Worm (Caenorhabditis elegans) whole organism, L4 larva: ENCODE data around the gene F59B10.5.

Experiments
- D1046.2 ChIP-seq: fragments of 200-800 bp; sonication (Bioruptor generic); IDR thresholded peaks from 2 replicates; pipeline ENCODE4 v1.3.6; 2022; ENCODE audit warnings: missing genetic modification characterization, missing compliant biosample characterization
- T26A8.4 ChIP-seq: fragments of 200-800 bp; sonication (Bioruptor generic); IDR thresholded peaks from 2 replicates; pipeline ENCODE4 v1.3.6; 2022; ENCODE audit warnings: missing genetic modification characterization, missing compliant biosample characterization
- Y105C5A.15 ChIP-seq: fragments of 200-800 bp; sonication (Bioruptor generic); IDR thresholded peaks from 2 replicates; pipeline ENCODE4 v1.3.6; 2022; ENCODE audit warnings: missing genetic modification characterization, missing compliant biosample characterization
- Y48G9A.11 ChIP-seq: fragments of 200-800 bp; sonication (Bioruptor generic); IDR thresholded peaks from 2 replicates; pipeline ENCODE4 v1.3.6; 2022; ENCODE audit warnings: missing genetic modification reagents, missing genetic modification characterization, missing compliant biosample characterization
- Y75B8A.6 ChIP-seq: fragments of 200-800 bp; sonication (Bioruptor generic); IDR thresholded peaks from 2 replicates; pipeline ENCODE4 v1.3.6; 2022; ENCODE audit warnings: missing genetic modification reagents, missing genetic modification characterization, missing compliant biosample characterization
- aha-1 ChIP-seq: fragments of 150-350 bp; peaks from one replicate; lab custom pipeline; 2014; ENCODE audit warnings: missing biosample characterization, missing genetic modification characterization
- ama-1 ChIP-seq: fragments of 150-350 bp; optimal IDR thresholded peaks from 2 replicates; lab custom pipeline; 2014; ENCODE audit warnings: inconsistent platforms, mixed read lengths
- arid-1 ChIP-seq: fragments of 200-800 bp; sonication (Bioruptor generic); conservative IDR thresholded peaks from 2 replicates; pipeline ENCODE4 v1.3.6; 2022; ENCODE audit warnings: missing genetic modification reagents, missing genetic modification characterization, missing compliant biosample characterization
- ceh-20 ChIP-seq: fragments of 200-800 bp; sonication (Bioruptor generic); IDR thresholded peaks from 2 replicates; pipeline ENCODE4 v1.3.6; 2022; ENCODE audit warnings: missing genetic modification reagents, missing genetic modification characterization, missing compliant biosample characterization
- ceh-82 ChIP-seq: sonication (generic microtip); optimal IDR thresholded peaks from 2 replicates; lab custom pipeline; 2017; ENCODE audit warnings: missing biosample characterization, missing genetic modification characterization
- daf-12 ChIP-seq: fragments of 150-350 bp; optimal IDR thresholded peaks from 2 replicates; lab custom pipeline; 2014; ENCODE audit warnings: missing biosample characterization, missing genetic modification reagents, missing genetic modification characterization
- daf-16 ChIP-seq, 3 experiments: sonication (generic microtip); optimal IDR thresholded peaks; 2 replicates each; lab custom pipeline; 2016 to 2017; ENCODE audit warnings: missing genetic modification characterization in 3 of 3, missing genetic modification reagents in 3 of 3, mild to moderate bottlenecking in 2 of 3, missing compliant biosample characterization in 2 of 3, missing biosample characterization in 1 of 3, moderate library complexity in 1 of 3
- daf-8 ChIP-seq: fragments of 200-800 bp; sonication (Bioruptor generic); IDR thresholded peaks from 2 replicates; pipeline ENCODE4 v1.3.6; 2022; ENCODE audit warnings: missing genetic modification characterization, missing compliant biosample characterization
- dmd-6 ChIP-seq: fragments of 200-800 bp; sonication (Bioruptor generic); IDR thresholded peaks from 2 replicates; pipeline ENCODE4 v1.3.6; 2022; ENCODE audit warnings: missing genetic modification reagents, missing genetic modification characterization, missing compliant biosample characterization
- dmd-9 ChIP-seq: fragments of 200-800 bp; sonication (Bioruptor generic); IDR thresholded peaks from 2 replicates; pipeline ENCODE4 v1.3.6; 2022; ENCODE audit warnings: missing genetic modification reagents, missing genetic modification characterization, missing compliant biosample characterization
- egl-43 ChIP-seq: fragments of 200-800 bp; sonication (Bioruptor generic); IDR thresholded peaks from 2 replicates; pipeline ENCODE4 v1.3.6; 2022; ENCODE audit warnings: missing genetic modification reagents, missing genetic modification characterization, missing compliant biosample characterization
- gei-8 ChIP-seq: fragments of 200-800 bp; sonication (Bioruptor generic); optimal IDR thresholded peaks from 2 replicates; lab custom pipeline; 2018; ENCODE audit warnings: mild to moderate bottlenecking, missing genetic modification characterization, missing compliant biosample characterization
- hif-1 ChIP-seq, 2 experiments: sonication (generic microtip); optimal IDR thresholded peaks; 2 replicates each; lab custom pipeline; 2016 to 2017; ENCODE audit warnings: missing compliant biosample characterization in 2 of 2, missing genetic modification characterization in 2 of 2, missing genetic modification reagents in 2 of 2, missing genotype in 2 of 2, mild to moderate bottlenecking in 1 of 2
- hlh-30 ChIP-seq: sonication (generic microtip); optimal IDR thresholded peaks from 2 replicates; lab custom pipeline; 2017; ENCODE audit warnings: antibody characterized with exemption, mild to moderate bottlenecking, missing genetic modification characterization, missing compliant biosample characterization; ENCODE audit not compliant: insufficient read depth
- hmg-1.1 ChIP-seq: fragments of 200-800 bp; sonication (Bioruptor generic); IDR thresholded peaks from 2 replicates; pipeline ENCODE4 v1.3.6; 2022; ENCODE audit warnings: missing genetic modification reagents, missing genetic modification characterization, missing compliant biosample characterization
- lim-7 ChIP-seq: fragments of 200-800 bp; sonication (Bioruptor generic); IDR thresholded peaks from 2 replicates; pipeline ENCODE4 v1.3.6; 2022; ENCODE audit warnings: missing genetic modification characterization, missing compliant biosample characterization
- lin-1 ChIP-seq: fragments of 200-800 bp; sonication (Bioruptor generic); IDR thresholded peaks from 2 replicates; pipeline ENCODE4 v1.3.6; 2022; ENCODE audit warnings: missing genetic modification reagents, missing genetic modification characterization, missing compliant biosample characterization
- lin-39 ChIP-seq: fragments of 150-350 bp; optimal IDR thresholded peaks from 2 replicates; lab custom pipeline; 2014; ENCODE audit warnings: missing biosample characterization, missing genetic modification reagents, missing genetic modification characterization
- lir-3 ChIP-seq: sonication (generic microtip); optimal IDR thresholded peaks from 2 replicates; lab custom pipeline; 2016; ENCODE audit warnings: mild to moderate bottlenecking, missing genetic modification characterization, missing compliant biosample characterization
- lsy-2 ChIP-seq, 2 experiments: fragments of 150-350 bp in 1 of 2; sonication (generic microtip) in 1 of 2; optimal IDR thresholded peaks; 2 replicates each; lab custom pipeline; 2014 to 2017; ENCODE audit warnings: missing biosample characterization in 2 of 2, missing genetic modification characterization in 2 of 2
- madf-5 ChIP-seq, 2 experiments: fragments of 200-800 bp; sonication (Bioruptor generic); IDR thresholded peaks; 2 replicates each; pipeline ENCODE4 v1.3.6; 2022; ENCODE audit warnings: missing compliant biosample characterization in 2 of 2, missing genetic modification characterization in 2 of 2
- madf-9 ChIP-seq: fragments of 200-800 bp; sonication (Bioruptor generic); conservative IDR thresholded peaks from 2 replicates; pipeline ENCODE4 v1.3.6; 2022; ENCODE audit warnings: missing genetic modification reagents, missing genetic modification characterization, missing compliant biosample characterization
- mdt-29 ChIP-seq: fragments of 200-800 bp; sonication (Bioruptor generic); IDR thresholded peaks from 2 replicates; pipeline ENCODE4 v1.3.6; 2022; ENCODE audit warnings: missing genetic modification reagents, missing genetic modification characterization, missing compliant biosample characterization
- mep-1 ChIP-seq: fragments of 150-350 bp; sonication (generic microtip); optimal IDR thresholded peaks from 3 replicates; lab custom pipeline; 2014; ENCODE audit warnings: missing biosample characterization, missing genetic modification characterization
- mes-2 ChIP-seq: sonication (generic microtip); optimal IDR thresholded peaks from 2 replicates; lab custom pipeline; 2016; ENCODE audit warnings: missing genotype, mild to moderate bottlenecking, missing genetic modification characterization, missing compliant biosample characterization; ENCODE audit not compliant: poor library complexity, severe bottlenecking
- mxl-3 ChIP-seq: fragments of 200-800 bp; sonication (Bioruptor generic); optimal IDR thresholded peaks from 2 replicates; lab custom pipeline; 2018; ENCODE audit warnings: mild to moderate bottlenecking, missing genetic modification characterization, missing compliant biosample characterization
- nhr-237 ChIP-seq: sonication (generic microtip); optimal IDR thresholded peaks from 2 replicates; lab custom pipeline; 2017; ENCODE audit warnings: missing biosample characterization, missing genetic modification characterization
- pha-4 ChIP-seq, 2 experiments: fragments of 150-350 bp in 1 of 2; fragments of 200-800 bp in 1 of 2; sonication (Bioruptor generic) in 1 of 2; IDR thresholded peaks in 1 of 2; optimal IDR thresholded peaks in 1 of 2; 2 replicates each; pipeline versions ENCODE4 v1.3.6 to Lab custom; 2014 to 2022; ENCODE audit warnings: missing genetic modification characterization in 2 of 2, missing genetic modification reagents in 2 of 2, missing biosample characterization in 1 of 2, missing compliant biosample characterization in 1 of 2
- php-3 ChIP-seq: fragments of 200-800 bp; sonication (Bioruptor generic); IDR thresholded peaks from 2 replicates; pipeline ENCODE4 v1.3.6; 2022; ENCODE audit warnings: missing genetic modification reagents, missing genetic modification characterization, missing compliant biosample characterization
- pqm-1 ChIP-seq: sonication (generic microtip); optimal IDR thresholded peaks from 2 replicates; lab custom pipeline; 2017; ENCODE audit warnings: missing biosample characterization, missing genetic modification characterization
- rbr-2 ChIP-seq: sonication (generic microtip); optimal IDR thresholded peaks from 2 replicates; lab custom pipeline; 2016; ENCODE audit warnings: missing genotype, missing genetic modification characterization, missing compliant biosample characterization
- saeg-2 ChIP-seq: fragments of 200-800 bp; sonication (Bioruptor generic); IDR thresholded peaks from 2 replicates; pipeline ENCODE4 v1.3.6; 2022; ENCODE audit warnings: missing genetic modification reagents, missing genetic modification characterization, missing compliant biosample characterization
- set-16 ChIP-seq: fragments of 200-800 bp; sonication (Bioruptor generic); IDR thresholded peaks from 2 replicates; pipeline ENCODE4 v1.3.6; 2022; ENCODE audit warnings: missing genetic modification reagents, missing genetic modification characterization, missing compliant biosample characterization
- snpc-1.2 ChIP-seq: fragments of 200-800 bp; sonication (Bioruptor generic); IDR thresholded peaks from 2 replicates; pipeline ENCODE4 v1.3.6; 2022; ENCODE audit warnings: missing genetic modification reagents, missing genetic modification characterization, missing compliant biosample characterization
- spr-1 ChIP-seq: sonication (generic microtip); optimal IDR thresholded peaks from 2 replicates; lab custom pipeline; 2016; ENCODE audit warnings: mild to moderate bottlenecking, missing genetic modification characterization, missing compliant biosample characterization
- tra-1 ChIP-seq: fragments of 200-800 bp; sonication (Bioruptor generic); IDR thresholded peaks from 2 replicates; pipeline ENCODE4 v1.3.6; 2022; ENCODE audit warnings: missing genetic modification reagents, missing genetic modification characterization, missing compliant biosample characterization
- unc-39 ChIP-seq: sonication (generic microtip); optimal IDR thresholded peaks from 2 replicates; lab custom pipeline; 2017; ENCODE audit warnings: missing biosample characterization, missing genetic modification characterization
- vab-7 ChIP-seq: fragments of 200-800 bp; sonication (Bioruptor generic); IDR thresholded peaks from 2 replicates; pipeline ENCODE4 v1.3.6; 2022; ENCODE audit warnings: missing genetic modification reagents, missing genetic modification characterization, missing compliant biosample characterization
- zfp-2 ChIP-seq: sonication (generic microtip); optimal IDR thresholded peaks from 2 replicates; lab custom pipeline; 2016; ENCODE audit warnings: mild to moderate bottlenecking, missing genetic modification characterization, missing compliant biosample characterization
- zfp-3 ChIP-seq: fragments of 200-800 bp; sonication (Bioruptor generic); conservative IDR thresholded peaks from 2 replicates; pipeline ENCODE4 v1.3.6; 2022; ENCODE audit warnings: missing genetic modification reagents, missing genetic modification characterization, missing compliant biosample characterization

F59B10.5 gene

DNA sequence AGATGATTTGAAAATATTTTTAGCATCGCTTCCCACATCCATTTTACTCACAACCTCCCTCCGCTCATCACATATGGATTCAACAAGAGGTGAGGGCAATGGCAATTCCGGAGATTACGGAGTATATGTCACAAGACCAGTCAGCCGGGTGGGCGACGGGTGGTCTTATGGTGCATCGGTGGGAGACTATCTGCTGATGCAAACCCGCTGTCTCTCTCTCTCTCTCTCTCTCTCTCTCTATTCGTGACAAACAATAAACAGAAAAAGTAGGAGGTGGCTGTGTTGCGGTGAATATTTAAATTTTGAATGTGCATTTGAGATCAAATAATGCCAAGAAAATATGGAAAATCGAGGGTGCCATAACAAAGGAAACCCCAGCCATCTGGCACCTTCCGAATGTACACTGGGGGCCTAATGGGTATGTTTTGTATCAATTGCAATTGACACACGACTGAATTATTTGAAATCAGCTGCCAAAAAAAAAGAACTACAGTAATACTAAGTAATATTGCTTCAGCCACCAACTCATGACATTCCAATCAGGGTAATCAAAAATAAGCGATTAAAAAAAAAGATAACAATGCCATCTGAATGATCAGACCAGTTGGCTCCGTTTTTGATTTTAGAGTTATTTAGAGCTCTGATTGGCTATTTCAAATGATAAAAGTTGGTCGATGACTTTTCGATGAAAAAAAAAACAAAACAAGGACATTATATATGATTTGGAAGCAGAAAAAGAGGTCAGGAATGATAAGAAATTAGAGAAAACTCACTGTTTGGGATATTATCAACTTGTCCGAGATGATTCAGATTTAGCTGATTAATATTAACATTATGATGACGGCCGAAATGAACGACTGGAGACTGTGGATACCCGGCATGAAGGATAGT is 24.6 kb upstream of the F59B10.5 start (continued):
- peak; percentile 98 for TF ChIP-seq aha-1
- no peak for TF ChIP-seq lir-3 (tag; lab: Kevin White, UChicago)
- TF ChIP-seq php-3 (GFP tag; lab: Robert Waterston, UW), result no peak
- TF ChIP-seq daf-8, result no peak
- TF ChIP-seq lin-39 (tag; lab: Kevin White, UChicago), result no peak
- TF ChIP-seq madf-9 (GFP tag; lab: Robert Waterston, UW), result 0 out of 2 replicates have a peak, but pooled peaks have one; percentile 23
- TF ChIP-seq snpc-1.2 (GFP tag; lab: Robert Waterston, UW), result peak; percentile 56; the same call in 1 of the 2 replicates
- TF ChIP-seq mes-2 (tag; lab: Kevin White, UChicago), result no peak
- TF ChIP-seq Y105C5A.15 (GFP tag; lab: Robert Waterston, UW), result peak; percentile 63; the same call in 1 of the 2 replicates
- TF ChIP-seq daf-16 (GFP tag; optimal IDR thresholded peaks at IDR 0.05; lab: Kevin White, UChicago), result no peak
- TF ChIP-seq daf-16 (tag; optimal IDR thresholded peaks at IDR 0.05; lab: Kevin White, UChicago), result peak; percentile 14
- no peak for TF ChIP-seq pqm-1 (tag; lab: Kevin White, UChicago)
- TF ChIP-seq Y75B8A.6 (GFP tag; lab: Robert Waterston, UW), result peak; percentile 33; the same call in 1 of the 2 replicates
- no peak for TF ChIP-seq D1046.2 (GFP tag; lab: Robert Waterston, UW)
- TF ChIP-seq mep-1, result peak; percentile 34
- TF ChIP-seq madf-5 (GFP tag; IDR thresholded peaks at IDR 0.05; lab: Robert Waterston, UW), result peak in 1 of 2 experiments; percentile 2; a peak in 1 of 4 replicates
- TF ChIP-seq ceh-82 (tag; lab: Kevin White, UChicago), result no peak

DNA sequence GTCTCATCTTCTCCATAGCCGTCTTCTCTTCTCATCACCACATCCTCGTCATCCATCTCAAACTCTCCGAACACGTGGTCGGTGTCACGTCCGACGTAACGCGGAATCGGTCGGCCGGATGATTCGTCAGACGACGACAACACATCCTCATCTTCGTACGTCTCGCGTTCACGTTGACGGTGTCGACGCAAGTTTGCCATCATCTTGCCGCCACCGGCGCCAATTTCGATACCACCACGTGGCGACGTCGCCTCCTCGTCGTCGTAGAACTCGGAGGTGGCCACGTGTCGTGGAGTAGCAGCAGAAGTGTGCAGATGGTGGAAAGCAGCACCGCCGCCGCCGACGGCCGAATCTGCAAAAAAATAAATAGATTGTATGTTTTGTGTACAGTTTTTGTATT is 23.8 kb upstream of the F59B10.5 start:
- TF ChIP-seq nhr-237 (tag; lab: Kevin White, UChicago) (no peak), spr-1 (tag; lab: Kevin White, UChicago) (peak; percentile 45), hlh-30 (tag; lab: Kevin White, UChicago) (no peak), saeg-2 (GFP tag; lab: Robert Waterston, UW) (0 out of 2 replicates have a peak, but pooled peaks have one; percentile 56), tra-1 (GFP tag; lab: Robert Waterston, UW) (peak; percentile 39; the same call in 1 of the 2 replicates), dmd-9 (GFP tag; lab: Robert Waterston, UW) (0 out of 2 replicates have a peak, but pooled peaks have one; percentile 47), gei-8 (peak; percentile 3), ama-1 (lab: Kevin White, UChicago) (no peak), Y48G9A.11 (GFP tag; lab: Robert Waterston, UW) (peak; percentile 45), egl-43 (GFP tag; lab: Robert Waterston, UW) (peak; percentile 85), zfp-3 (peak; percentile 69), ceh-20 (GFP tag; lab: Robert Waterston, UW) (0 out of 2 replicates have a peak, but pooled peaks have one; percentile 23), rbr-2 (tag; lab: Kevin White, UChicago) (peak; percentile 34), mxl-3 (GFP tag; lab: Kevin White, UChicago) (peak; percentile 77), hif-1 (tag; optimal IDR thresholded peaks at IDR 0.05; lab: Kevin White, UChicago) (peak in 1 of 2 experiments; percentile 55), pha-4 (GFP tag; IDR thresholded peaks at IDR 0.05; lab: Robert Waterston, UW) (peak; percentile 68), pha-4 (tag; optimal IDR thresholded peaks at IDR 0.05; lab: Kevin White, UChicago) (no peak), lin-1 (GFP tag; lab: Robert Waterston, UW) (0 out of 2 replicates have a peak, but pooled peaks have one; percentile 7), lsy-2 (tag; optimal IDR thresholded peaks at IDR 0.05; lab: Kevin White, UChicago) (no peak), unc-39 (tag; lab: Kevin White, UChicago) (no peak), set-16 (GFP tag; lab: Robert Waterston, UW) (peak; percentile 93), Y75B8A.6 (GFP tag; lab: Robert Waterston, UW) (peak; percentile 35; the same call in 1 of the 2 replicates), hmg-1.1 (GFP tag; lab: Robert Waterston, UW) (peak; percentile 42), T26A8.4 (GFP tag; lab: Robert Waterston, UW) (peak; percentile 50), mdt-29 (peak; percentile 59; the same call in 1 of the 2 replicates), lim-7 (GFP tag; lab: Robert Waterston, UW) (peak; percentile 54), zfp-2 (tag; lab: Kevin White, UChicago) (no peak), php-3 (GFP tag; lab: Robert Waterston, UW) (0 out of 2 replicates have a peak, but pooled peaks have one; percentile 22), arid-1 (GFP tag; lab: Robert Waterston, UW) (peak; percentile 37; the same call in 1 of the 2 replicates), vab-7 (GFP tag; lab: Robert Waterston, UW) (peak; percentile 31; the same call in 1 of the 2 replicates), daf-12 (tag; lab: Kevin White, UChicago) (no peak), dmd-6 (GFP tag; lab: Robert Waterston, UW) (peak; percentile 31; the same call in 1 of the 2 replicates)
